Fruit fly (Drosophila melanogaster) whole organism, embryonic: Measurements from ENCODE around the gene Pka-C3.

ENCODE experiments used
- Abd-B ChIP-seq: fragments of 200-800 bp; sonication (Bioruptor generic); optimal IDR thresholded peaks from 2 replicates; lab custom pipeline; 2018; ENCODE audit warnings: missing biosample characterization, mild to moderate bottlenecking, missing genetic modification characterization, moderate library complexity
- Antp ChIP-seq: fragments of 200-800 bp; sonication (Bioruptor generic); optimal IDR thresholded peaks from 3 replicates; lab custom pipeline; 2016; ENCODE audit warnings: missing biosample characterization, missing genetic modification characterization
- Bteb2 ChIP-seq: fragments of 200-800 bp; sonication (Bioruptor generic); optimal IDR thresholded peaks from 2 replicates; lab custom pipeline; 2016; ENCODE audit warnings: missing biosample characterization, missing genetic modification characterization
- CG10366 ChIP-seq: fragments of 200-800 bp; sonication (Bioruptor generic); IDR thresholded peaks from 2 replicates; pipeline ENCODE4 v1.3.6; 2022; ENCODE audit warnings: missing biosample characterization, missing genetic modification characterization
- CG10543 ChIP-seq: fragments of 200-800 bp; sonication (Bioruptor generic); optimal IDR thresholded peaks from 3 replicates; lab custom pipeline; 2017; ENCODE audit warnings: missing biosample characterization, mild to moderate bottlenecking, missing genetic modification characterization, moderate library complexity
- CG11560 ChIP-seq: fragments of 200-800 bp; sonication (Bioruptor generic); IDR thresholded peaks from 3 replicates; pipeline ENCODE4 v1.3.6; 2022; ENCODE audit warnings: missing biosample characterization, missing genetic modification characterization
- CG12155 ChIP-seq: fragments of 200-800 bp; sonication (Bioruptor generic); optimal IDR thresholded peaks from 3 replicates; lab custom pipeline; 2016; ENCODE audit warnings: missing biosample characterization, missing genetic modification characterization
- CG12744 ChIP-seq: fragments of 200-800 bp; sonication (Bioruptor generic); optimal IDR thresholded peaks from 2 replicates; lab custom pipeline; 2016; ENCODE audit warnings: missing biosample characterization, missing genetic modification characterization
- CG12769 ChIP-seq: fragments of 200-800 bp; sonication (Bioruptor generic); optimal IDR thresholded peaks from 2 replicates; lab custom pipeline; 2019; ENCODE audit warnings: missing biosample characterization, mild to moderate bottlenecking, missing genetic modification characterization, moderate library complexity
- CG13775 ChIP-seq: fragments of 200-800 bp; sonication (Bioruptor generic); optimal IDR thresholded peaks from 3 replicates; lab custom pipeline; 2017; ENCODE audit warnings: missing biosample characterization, mild to moderate bottlenecking, missing genetic modification characterization
- CG14014 ChIP-seq: fragments of 200-800 bp; sonication (Bioruptor generic); IDR thresholded peaks from 2 replicates; pipeline ENCODE4 v1.3.6; 2022; ENCODE audit warnings: missing biosample characterization, missing genetic modification characterization
- CG1602 ChIP-seq: fragments of 200-800 bp; sonication (Bioruptor generic); optimal IDR thresholded peaks from 3 replicates; lab custom pipeline; 2016; ENCODE audit warnings: missing biosample characterization, missing genetic modification characterization
- CG17829 ChIP-seq: fragments of 200-800 bp; optimal IDR thresholded peaks from 2 replicates; lab custom pipeline; 2019; ENCODE audit warnings: missing biosample characterization, mild to moderate bottlenecking, missing genetic modification characterization, moderate library complexity
- CG2712 ChIP-seq: fragments of 200-800 bp; optimal IDR thresholded peaks from 3 replicates; lab custom pipeline; 2019; ENCODE audit warnings: missing biosample characterization, mild to moderate bottlenecking, missing genetic modification characterization, moderate library complexity
- CG31365 ChIP-seq: fragments of 200-800 bp; sonication (Bioruptor generic); optimal IDR thresholded peaks from 2 replicates; lab custom pipeline; 2018; ENCODE audit warnings: missing biosample characterization, mild to moderate bottlenecking, missing genetic modification characterization
- CG3407 ChIP-seq: fragments of 200-800 bp; sonication (Bioruptor generic); optimal IDR thresholded peaks from 2 replicates; lab custom pipeline; 2018; ENCODE audit warnings: missing biosample characterization, mild to moderate bottlenecking, missing genetic modification characterization
- CG34224 ChIP-seq: fragments of 200-800 bp; sonication (Bioruptor generic); IDR thresholded peaks from 3 replicates; pipeline ENCODE4 v1.3.6; 2022; ENCODE audit warnings: missing biosample characterization, missing genetic modification characterization; ENCODE audit not compliant: partially characterized antibody
- CG3847 ChIP-seq: fragments of 200-800 bp; sonication (Bioruptor generic); IDR thresholded peaks from 2 replicates; pipeline ENCODE4 v1.3.6; 2022; ENCODE audit warnings: missing biosample characterization, missing genetic modification characterization
- CG4360 ChIP-seq: fragments of 200-800 bp; sonication (Bioruptor generic); IDR thresholded peaks from 2 replicates; pipeline ENCODE4 v1.3.6; 2022; ENCODE audit warnings: missing biosample characterization, missing genetic modification characterization
- CG6683 ChIP-seq: fragments of 200-800 bp; sonication (Bioruptor generic); optimal IDR thresholded peaks from 2 replicates; lab custom pipeline; 2017; ENCODE audit warnings: missing biosample characterization, mild to moderate bottlenecking, missing genetic modification characterization, missing genetic modification reagents
- CG6689 ChIP-seq: fragments of 200-800 bp; sonication (Bioruptor generic); IDR thresholded peaks from 2 replicates; pipeline ENCODE4 v1.3.6; 2022; ENCODE audit warnings: missing biosample characterization, missing genetic modification characterization
- CG6813 ChIP-seq: fragments of 200-800 bp; sonication (Bioruptor generic); optimal IDR thresholded peaks from 2 replicates; lab custom pipeline; 2017; ENCODE audit warnings: missing biosample characterization, missing genetic modification characterization, mild to moderate bottlenecking, moderate library complexity, missing genetic modification reagents
- CG7556 ChIP-seq: fragments of 200-800 bp; sonication (Bioruptor generic); optimal IDR thresholded peaks from 2 replicates; lab custom pipeline; 2017; ENCODE audit warnings: missing biosample characterization, mild to moderate bottlenecking, missing genetic modification characterization
- CG7786 ChIP-seq: fragments of 200-800 bp; sonication (Bioruptor generic); optimal IDR thresholded peaks from 2 replicates; lab custom pipeline; 2016; ENCODE audit warnings: missing biosample characterization, missing genetic modification characterization
- CG8924 ChIP-seq: fragments of 200-800 bp; optimal IDR thresholded peaks from 3 replicates; lab custom pipeline; 2019; ENCODE audit warnings: missing biosample characterization, mild to moderate bottlenecking, missing genetic modification characterization, moderate library complexity
- CG8944 ChIP-seq: fragments of 200-800 bp; sonication (Bioruptor generic); optimal IDR thresholded peaks from 3 replicates; lab custom pipeline; 2016; ENCODE audit warnings: missing biosample characterization, missing genetic modification characterization
- CG9215 ChIP-seq: fragments of 200-800 bp; sonication (Bioruptor generic); IDR thresholded peaks from 2 replicates; pipeline ENCODE4 v1.3.6; 2022; ENCODE audit warnings: missing biosample characterization, missing genetic modification characterization
- Dbx ChIP-seq: fragments of 200-800 bp; sonication (Bioruptor generic); IDR thresholded peaks from 3 replicates; pipeline ENCODE4 v1.3.6; 2022; ENCODE audit warnings: missing biosample characterization, missing genetic modification characterization
- Ets97D ChIP-seq: fragments of 200-800 bp; sonication (Bioruptor generic); optimal IDR thresholded peaks from 3 replicates; lab custom pipeline; 2016; ENCODE audit warnings: missing biosample characterization, missing genetic modification characterization
- HmgD ChIP-seq: fragments of 200-800 bp; sonication (Bioruptor generic); optimal IDR thresholded peaks from 3 replicates; lab custom pipeline; 2016; ENCODE audit warnings: missing biosample characterization, missing genetic modification characterization
- Med ChIP-seq: fragments of 200-800 bp; sonication (Bioruptor generic); peaks from one replicate; lab custom pipeline; 2016; ENCODE audit warnings: missing biosample characterization, missing genetic modification characterization, mild to moderate bottlenecking, inconsistent platforms, moderate library complexity
- Pdp1 ChIP-seq, 2 experiments: fragments of 200-800 bp; sonication (Bioruptor generic); optimal IDR thresholded peaks; 3 replicates each; lab custom pipeline; 2016; ENCODE audit warnings: missing biosample characterization in 2 of 2, missing genetic modification characterization in 2 of 2, mild to moderate bottlenecking in 1 of 2, moderate library complexity in 1 of 2
- Taf1 ChIP-seq: fragments of 200-800 bp; sonication (Bioruptor generic); IDR thresholded peaks from 2 replicates; pipeline ENCODE4 v1.3.6; 2022; ENCODE audit warnings: missing biosample characterization, missing genetic modification characterization
- abd-A ChIP-seq: fragments of 200-800 bp; sonication (Bioruptor generic); optimal IDR thresholded peaks from 3 replicates; lab custom pipeline; 2019; ENCODE audit warnings: missing biosample characterization, mild to moderate bottlenecking, missing genetic modification characterization, moderate library complexity
- al ChIP-seq: fragments of 200-800 bp; sonication (Bioruptor generic); IDR thresholded peaks from 2 replicates; pipeline ENCODE4 v1.3.6; 2022; ENCODE audit warnings: missing biosample characterization, missing genetic modification characterization
- ap ChIP-seq: fragments of 200-800 bp; sonication (Bioruptor generic); IDR thresholded peaks from 2 replicates; pipeline ENCODE4 v1.3.6; 2022; ENCODE audit warnings: missing biosample characterization, missing genetic modification characterization
- bab2 ChIP-seq: fragments of 200-800 bp; sonication (Bioruptor generic); optimal IDR thresholded peaks from 2 replicates; lab custom pipeline; 2016; ENCODE audit warnings: missing biosample characterization, missing genetic modification characterization
- chif ChIP-seq, 2 experiments: fragments of 200-800 bp; sonication (Bioruptor generic); optimal IDR thresholded peaks; 3 replicates each; lab custom pipeline; 2016; ENCODE audit warnings: missing biosample characterization in 2 of 2, missing genetic modification characterization in 2 of 2
- dm ChIP-seq: fragments of 200-800 bp; sonication (Bioruptor generic); optimal IDR thresholded peaks from 3 replicates; lab custom pipeline; 2016; ENCODE audit warnings: missing biosample characterization, missing genetic modification characterization
- fd96Cb ChIP-seq: fragments of 200-800 bp; sonication (Bioruptor generic); optimal IDR thresholded peaks from 2 replicates; lab custom pipeline; 2018; ENCODE audit warnings: missing biosample characterization, mild to moderate bottlenecking, missing genetic modification characterization, moderate library complexity
- gfzf ChIP-seq: fragments of 200-800 bp; sonication (Bioruptor generic); optimal IDR thresholded peaks from 2 replicates; lab custom pipeline; 2016; ENCODE audit warnings: missing biosample characterization, mild to moderate bottlenecking, missing genetic modification characterization, moderate library complexity
- grau ChIP-seq: fragments of 200-800 bp; optimal IDR thresholded peaks from 3 replicates; lab custom pipeline; 2019; ENCODE audit warnings: missing biosample characterization, mild to moderate bottlenecking, missing genetic modification characterization, moderate library complexity
- her ChIP-seq: fragments of 200-800 bp; sonication (Bioruptor generic); optimal IDR thresholded peaks from 2 replicates; lab custom pipeline; 2016; ENCODE audit warnings: missing biosample characterization, missing genetic modification characterization
- jumu ChIP-seq: fragments of 200-800 bp; sonication (Bioruptor generic); optimal IDR thresholded peaks from 3 replicates; lab custom pipeline; 2016; ENCODE audit warnings: missing biosample characterization, missing genetic modification characterization
- klu ChIP-seq: fragments of 200-800 bp; sonication (Bioruptor generic); IDR thresholded peaks from 2 replicates; pipeline ENCODE4 v1.3.6; 2022; ENCODE audit warnings: missing biosample characterization, missing genetic modification characterization
- lilli ChIP-seq: fragments of 200-800 bp; sonication (Bioruptor generic); optimal IDR thresholded peaks from 3 replicates; lab custom pipeline; 2016; ENCODE audit warnings: missing biosample characterization, missing genetic modification characterization
- otp ChIP-seq: fragments of 200-800 bp; sonication (Bioruptor generic); IDR thresholded peaks from 3 replicates; pipeline ENCODE4, ENCODE4 v1.3.6; 2022; ENCODE audit warnings: missing biosample characterization, missing genetic modification characterization
- ranshi ChIP-seq: fragments of 200-800 bp; sonication (Bioruptor generic); IDR thresholded peaks from 2 replicates; pipeline ENCODE4 v1.3.6; 2022; ENCODE audit warnings: missing biosample characterization, missing genetic modification characterization
- sob ChIP-seq: fragments of 200-800 bp; sonication (Bioruptor generic); IDR thresholded peaks from 2 replicates; pipeline ENCODE4 v1.3.6; 2022; ENCODE audit warnings: missing biosample characterization, missing genetic modification characterization
- vfl ChIP-seq: fragments of 200-800 bp; sonication (Bioruptor generic); optimal IDR thresholded peaks from 2 replicates; lab custom pipeline; 2016; ENCODE audit warnings: missing biosample characterization, missing genetic modification characterization
- zfh2 ChIP-seq: fragments of 200-800 bp; sonication (Bioruptor generic); optimal IDR thresholded peaks from 2 replicates; lab custom pipeline; 2016; ENCODE audit warnings: missing biosample characterization, missing genetic modification characterization

The Pka-C3 gene

DNA sequence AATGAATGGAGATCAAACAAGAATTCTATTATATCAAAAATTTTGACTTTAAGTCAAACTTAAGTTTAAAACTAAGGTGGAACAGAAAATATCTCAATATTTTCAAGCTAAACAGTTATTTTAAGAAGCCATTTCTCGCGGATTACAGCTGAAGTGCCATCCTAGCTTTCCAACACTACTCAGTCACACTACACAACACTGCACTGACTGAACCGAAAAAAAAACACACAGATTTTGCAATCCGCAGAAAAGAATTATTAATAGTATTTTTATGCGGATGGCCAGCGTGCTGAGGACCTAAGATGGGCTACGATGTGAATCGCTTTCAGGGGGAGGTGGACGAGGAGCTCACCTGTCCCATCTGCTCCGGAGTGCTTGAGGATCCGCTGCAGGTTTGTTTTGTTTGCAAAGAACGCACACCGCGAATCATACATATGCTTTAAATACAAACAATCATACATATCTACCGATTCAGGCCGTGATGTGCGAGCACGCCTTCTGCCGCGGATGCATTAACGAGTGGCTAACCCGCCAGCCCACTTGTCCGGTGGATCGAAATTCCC, 1.9 kb upstream of the Pka-C3 start, which contains the start of gene elgi (continued):
- TF ChIP-seq HmgD (peak; percentile 63), lilli (peak; percentile 74), jumu (GFP tag; lab: Kevin White, UChicago) (peak; percentile 49), CG3847 (GFP tag; lab: Robert Waterston, UW) (peak; percentile 77), Ets97D (peak; percentile 53), CG4360 (no peak), Pdp1 (GFP tag; optimal IDR thresholded peaks at IDR 0.05; lab: Kevin White, UChicago) (peak; percentile 48 to 55), CG13775 (GFP tag; lab: Kevin White, UChicago) (peak; percentile 23), ap (GFP tag; lab: Robert Waterston, UW) (no peak), CG6689 (peak; percentile 28; the same call in 1 of the 2 replicates), gfzf (GFP tag; lab: Kevin White, UChicago) (peak; percentile 17), CG8924 (peak; percentile 4), CG31365 (tag; lab: Kevin White, UChicago) (no peak), CG11560 (tag; lab: Robert Waterston, UW) (no peak), Abd-B (no peak), CG7786 (GFP tag; lab: Kevin White, UChicago) (peak; percentile 76), CG12769 (tag; lab: Kevin White, UChicago) (peak; percentile 58), Bteb2 (GFP tag; lab: Kevin White, UChicago) (peak; percentile 65), her (GFP tag; lab: Kevin White, UChicago) (peak; percentile 60), chif (GFP tag; optimal IDR thresholded peaks at IDR 0.05; lab: Kevin White, UChicago) (peak; percentile 35 to 63), dm (GFP tag; lab: Kevin White, UChicago) (peak; percentile 11), CG10366 (0 out of 2 replicates have a peak, but pooled peaks have one; percentile 41), CG3407 (GFP tag; lab: Kevin White, UChicago) (no peak), CG1602 (GFP tag; lab: Kevin White, UChicago) (peak; percentile 4), bab2 (GFP tag; lab: Kevin White, UChicago) (peak; percentile 54), vfl (GFP tag; lab: Kevin White, UChicago) (peak; percentile 51), CG9215 (GFP tag; lab: Robert Waterston, UW) (no peak), CG8944 (GFP tag; lab: Kevin White, UChicago) (peak; percentile 38), klu (GFP tag; lab: Robert Waterston, UW) (no peak), grau (tag; lab: Kevin White, UChicago) (peak; percentile 41), Dbx (GFP tag; lab: Robert Waterston, UW) (peak; percentile 75; the same call in 1 of the 3 replicates), Med (GFP tag; lab: Kevin White, UChicago) (peak; percentile 94), sob (GFP tag; lab: Robert Waterston, UW) (peak; percentile 83), fd96Cb (tag; lab: Kevin White, UChicago) (no peak), ranshi (GFP tag; lab: Robert Waterston, UW) (peak; percentile 26; the same call in 1 of the 2 replicates), Taf1 (GFP tag; lab: Robert Waterston, UW) (no peak), CG7556 (GFP tag; lab: Kevin White, UChicago) (peak; percentile 38), abd-A (tag; lab: Kevin White, UChicago) (no peak), Antp (GFP tag; lab: Kevin White, UChicago) (peak; percentile 71), CG2712 (tag; lab: Kevin White, UChicago) (peak; percentile 37), CG34224 (GFP tag; lab: Robert Waterston, UW) (peak; percentile 40; the same call in 2 of the 3 replicates), CG14014 (0 out of 2 replicates have a peak, but pooled peaks have one; percentile 22), CG6683 (no peak), CG12155 (GFP tag; lab: Kevin White, UChicago) (peak; percentile 75), CG17829 (peak; percentile 4), otp (GFP tag; lab: Robert Waterston, UW) (no peak), al (GFP tag; lab: Robert Waterston, UW) (no peak), CG12744 (GFP tag; lab: Kevin White, UChicago) (peak; percentile 18), CG6813 (GFP tag; lab: Kevin White, UChicago) (no peak), CG10543 (GFP tag; lab: Kevin White, UChicago) (peak; percentile 20), zfh2 (GFP tag; lab: Kevin White, UChicago) (peak; percentile 84)
